Fruit fly (Drosophila melanogaster) whole organism, prepupa: Measurements from ENCODE around the gene FeCH.

Source experiments
- Blimp-1 ChIP-seq: fragments of 200-800 bp; sonication (Bioruptor generic); optimal IDR thresholded peaks from 3 replicates; lab custom pipeline; 2017; ENCODE audit warnings: missing biosample characterization, missing genetic modification characterization, mild to moderate bottlenecking, moderate library complexity, missing genetic modification reagents
- CG10669 ChIP-seq: fragments of 200-800 bp; sonication (Bioruptor generic); optimal IDR thresholded peaks from 3 replicates; lab custom pipeline; 2018; ENCODE audit warnings: missing biosample characterization, mild to moderate bottlenecking, missing genetic modification characterization, moderate library complexity
- CG11294 ChIP-seq: fragments of 200-800 bp; sonication (Bioruptor generic); IDR thresholded peaks from 2 replicates; pipeline ENCODE4 v1.3.6; 2022; ENCODE audit warnings: missing biosample characterization, missing genetic modification characterization
- CG11762 ChIP-seq: fragments of 200-800 bp; sonication (Bioruptor generic); optimal IDR thresholded peaks from 3 replicates; lab custom pipeline; 2016; ENCODE audit warnings: missing biosample characterization, missing genetic modification characterization; ENCODE audit not compliant: insufficient read depth
- CG15336 ChIP-seq: fragments of 200-800 bp; sonication (Bioruptor generic); IDR thresholded peaks from 2 replicates; pipeline ENCODE4 v1.3.6; 2022; ENCODE audit warnings: missing biosample characterization, missing genetic modification characterization
- CG16779 ChIP-seq: fragments of 200-800 bp; sonication (Bioruptor generic); optimal IDR thresholded peaks from 3 replicates; lab custom pipeline; 2017; ENCODE audit warnings: missing biosample characterization, mild to moderate bottlenecking, missing genetic modification characterization
- CG3032 ChIP-seq: fragments of 200-800 bp; optimal IDR thresholded peaks from 2 replicates; lab custom pipeline; 2019; ENCODE audit warnings: missing biosample characterization, mild to moderate bottlenecking, missing genetic modification characterization, moderate library complexity
- CG31627 ChIP-seq: fragments of 200-800 bp; sonication (Bioruptor generic); optimal IDR thresholded peaks from 3 replicates; lab custom pipeline; 2016; ENCODE audit warnings: missing biosample characterization, missing genetic modification characterization
- CG32006 ChIP-seq: fragments of 200-800 bp; sonication (Bioruptor generic); optimal IDR thresholded peaks from 3 replicates; lab custom pipeline; 2017; ENCODE audit warnings: missing biosample characterization, mild to moderate bottlenecking, missing genetic modification characterization
- CG3919 ChIP-seq: fragments of 200-800 bp; sonication (Bioruptor generic); optimal IDR thresholded peaks from 3 replicates; lab custom pipeline; 2016; ENCODE audit warnings: missing biosample characterization, missing genetic modification characterization
- CG6163 ChIP-seq: fragments of 200-800 bp; sonication (Bioruptor generic); IDR thresholded peaks from 3 replicates; pipeline ENCODE4 v1.3.6; 2022; ENCODE audit warnings: missing biosample characterization, missing genetic modification characterization
- CG6276 ChIP-seq: fragments of 200-800 bp; sonication (Bioruptor generic); optimal IDR thresholded peaks from 2 replicates; lab custom pipeline; 2017; ENCODE audit warnings: missing biosample characterization, mild to moderate bottlenecking, missing genetic modification characterization
- CG6854 ChIP-seq: fragments of 200-800 bp; sonication (Bioruptor generic); optimal IDR thresholded peaks from 2 replicates; lab custom pipeline; 2017; ENCODE audit warnings: missing biosample characterization, mild to moderate bottlenecking, missing genetic modification characterization
- CG7368 ChIP-seq: fragments of 200-800 bp; sonication (Bioruptor generic); optimal IDR thresholded peaks from 3 replicates; lab custom pipeline; 2016; ENCODE audit warnings: missing biosample characterization, missing genetic modification characterization
- CG8319 ChIP-seq: fragments of 200-800 bp; sonication (Bioruptor generic); optimal IDR thresholded peaks from 3 replicates; lab custom pipeline; 2016; ENCODE audit warnings: missing biosample characterization, missing genetic modification characterization
- CG8632 ChIP-seq: fragments of 200-800 bp; sonication (Bioruptor generic); optimal IDR thresholded peaks from 3 replicates; lab custom pipeline; 2016; ENCODE audit warnings: missing biosample characterization, missing genetic modification characterization
- Eip75B ChIP-seq: fragments of 200-800 bp; sonication (Bioruptor generic); optimal IDR thresholded peaks from 3 replicates; lab custom pipeline; 2016; ENCODE audit warnings: missing biosample characterization, missing genetic modification characterization
- Eip78C ChIP-seq: fragments of 200-800 bp; sonication (Bioruptor generic); peaks from one replicate; lab custom pipeline; 2016; ENCODE audit warnings: missing biosample characterization, missing genetic modification characterization
- Ets21C ChIP-seq: fragments of 200-800 bp; sonication (Bioruptor generic); optimal IDR thresholded peaks from 3 replicates; lab custom pipeline; 2016; ENCODE audit warnings: missing biosample characterization, missing genetic modification characterization
- Gug ChIP-seq: fragments of 200-800 bp; sonication (Bioruptor generic); IDR thresholded peaks from 2 replicates; pipeline ENCODE4 v1.3.6; 2022; ENCODE audit warnings: missing biosample characterization, missing genetic modification characterization
- Hr38 ChIP-seq: sonication (Bioruptor generic); optimal IDR thresholded peaks from 2 replicates; lab custom pipeline; 2016; ENCODE audit warnings: missing biosample characterization, missing genetic modification characterization
- Hr4 ChIP-seq: fragments of 200-800 bp; sonication (Bioruptor generic); optimal IDR thresholded peaks from 3 replicates; lab custom pipeline; 2016; ENCODE audit warnings: missing biosample characterization, missing genetic modification characterization
- Lpt ChIP-seq: fragments of 200-800 bp; sonication (Bioruptor generic); optimal IDR thresholded peaks from 3 replicates; lab custom pipeline; 2016; ENCODE audit warnings: missing biosample characterization, missing genetic modification characterization
- Met ChIP-seq: fragments of 200-800 bp; sonication (Bioruptor generic); optimal IDR thresholded peaks from 3 replicates; lab custom pipeline; 2016; ENCODE audit warnings: missing biosample characterization, missing genetic modification characterization
- OdsH ChIP-seq: fragments of 200-800 bp; sonication (Bioruptor generic); optimal IDR thresholded peaks from 3 replicates; lab custom pipeline; 2016; ENCODE audit warnings: missing biosample characterization, missing genetic modification characterization
- Smox ChIP-seq: fragments of 200-800 bp; sonication (Bioruptor generic); optimal IDR thresholded peaks from 3 replicates; lab custom pipeline; 2016; ENCODE audit warnings: missing biosample characterization, missing genetic modification characterization
- Sox15 ChIP-seq: fragments of 200-800 bp; sonication (Bioruptor generic); optimal IDR thresholded peaks from 3 replicates; lab custom pipeline; 2016; ENCODE audit warnings: missing biosample characterization, missing genetic modification characterization
- achi ChIP-seq: fragments of 200-800 bp; sonication (Bioruptor generic); optimal IDR thresholded peaks from 3 replicates; lab custom pipeline; 2016; ENCODE audit warnings: missing biosample characterization, missing genetic modification characterization
- cyc ChIP-seq: fragments of 200-800 bp; sonication (Bioruptor generic); optimal IDR thresholded peaks from 3 replicates; lab custom pipeline; 2016; ENCODE audit warnings: missing biosample characterization, missing genetic modification characterization
- dsx ChIP-seq: fragments of 200-800 bp; optimal IDR thresholded peaks from 3 replicates; lab custom pipeline; 2019; ENCODE audit warnings: missing biosample characterization, mild to moderate bottlenecking, missing genetic modification characterization, moderate library complexity; ENCODE audit not compliant: poor library complexity, severe bottlenecking
- esn ChIP-seq: fragments of 200-800 bp; sonication (Bioruptor generic); optimal IDR thresholded peaks from 2 replicates; lab custom pipeline; 2016; ENCODE audit warnings: missing biosample characterization, mild to moderate bottlenecking, missing genetic modification characterization, moderate library complexity
- fd59A ChIP-seq: fragments of 200-800 bp; sonication (Bioruptor generic); optimal IDR thresholded peaks from 2 replicates; lab custom pipeline; 2017; ENCODE audit warnings: missing biosample characterization, mild to moderate bottlenecking, missing genetic modification characterization, missing genetic modification reagents
- fd85E ChIP-seq: fragments of 200-800 bp; sonication (Bioruptor generic); optimal IDR thresholded peaks from 3 replicates; lab custom pipeline; 2016; ENCODE audit warnings: missing biosample characterization, missing genetic modification characterization
- net ChIP-seq: fragments of 200-800 bp; sonication (Bioruptor generic); optimal IDR thresholded peaks from 3 replicates; lab custom pipeline; 2016; ENCODE audit warnings: missing biosample characterization, missing genetic modification characterization
- spab ChIP-seq: fragments of 200-800 bp; sonication (Bioruptor generic); optimal IDR thresholded peaks from 2 replicates; lab custom pipeline; 2017; ENCODE audit warnings: missing biosample characterization, mild to moderate bottlenecking, missing genetic modification characterization, missing genetic modification reagents
- ss ChIP-seq, 2 experiments: fragments of 200-800 bp; sonication (Bioruptor generic); optimal IDR thresholded peaks; 2 replicates in 1 of 2; 3 replicates in 1 of 2; lab custom pipeline; 2017 to 2018; ENCODE audit warnings: mild to moderate bottlenecking in 2 of 2, missing biosample characterization in 2 of 2, missing genetic modification characterization in 2 of 2, moderate library complexity in 1 of 2
- svp ChIP-seq: fragments of 200-800 bp; sonication (Bioruptor generic); peaks from one replicate; lab custom pipeline; 2016; ENCODE audit warnings: missing biosample characterization, missing genetic modification characterization

The FeCH gene

DNA sequence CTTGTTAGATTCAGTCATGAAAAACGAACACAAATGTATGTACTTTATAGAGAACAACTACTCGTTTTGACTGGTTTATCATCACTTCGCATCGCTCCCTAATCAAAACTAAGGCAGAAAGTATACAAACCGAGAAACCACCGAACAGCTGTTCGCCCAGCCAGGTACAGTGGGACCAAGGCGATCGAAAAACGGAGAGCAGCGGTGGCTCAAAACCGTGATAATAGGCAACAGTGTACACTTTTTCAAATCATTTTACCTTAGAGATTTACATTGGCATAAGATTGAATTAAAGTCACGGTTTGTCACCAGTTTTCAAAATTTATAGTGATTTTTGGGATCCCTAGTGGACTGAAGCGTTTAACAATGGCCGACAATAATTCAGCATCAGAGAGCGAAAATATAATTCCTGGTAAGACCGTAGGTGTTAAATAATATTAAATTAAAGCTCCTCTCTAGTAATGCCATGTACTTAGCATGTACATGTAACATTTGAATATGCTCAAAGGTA is 6.8 kb downstream of the FeCH start, which contains the start of the genes CG42233 and CG1971 (continued):
- TF ChIP-seq Smox (GFP tag; lab: Kevin White, UChicago), result no peak
- TF ChIP-seq Lpt (GFP tag; lab: Kevin White, UChicago), result no peak
- TF ChIP-seq CG32006 (GFP tag; lab: Kevin White, UChicago), result no peak
- TF ChIP-seq Eip78C (GFP tag; lab: Kevin White, UChicago), result no peak
- peak; percentile 16 for TF ChIP-seq spab (GFP tag; lab: Kevin White, UChicago)
- TF ChIP-seq CG3919 (GFP tag; lab: Kevin White, UChicago), result no peak
- no peak for TF ChIP-seq Met (GFP tag; lab: Kevin White, UChicago)
- TF ChIP-seq CG8632 (GFP tag; lab: Kevin White, UChicago), result no peak
- peak; percentile 7 for TF ChIP-seq Sox15 (GFP tag; lab: Kevin White, UChicago)
- TF ChIP-seq fd85E (GFP tag; lab: Kevin White, UChicago), result no peak
- TF ChIP-seq achi, result no peak
- TF ChIP-seq CG15336, result peak; percentile 38; the same call in 1 of the 2 replicates
- TF ChIP-seq Gug (GFP tag; lab: Robert Waterston, UW), result 0 out of 2 replicates have a peak, but pooled peaks have one; percentile 20
- TF ChIP-seq svp (GFP tag; lab: Kevin White, UChicago), result peak; percentile 84
- no peak for TF ChIP-seq Eip75B (GFP tag; lab: Kevin White, UChicago)
- no peak for TF ChIP-seq fd59A (GFP tag; lab: Kevin White, UChicago)
- no peak for TF ChIP-seq OdsH (GFP tag; lab: Kevin White, UChicago)
- no peak for TF ChIP-seq esn
- peak; percentile 64 for TF ChIP-seq CG31627
- no peak for TF ChIP-seq Hr38 (GFP tag; lab: Kevin White, UChicago)
- TF ChIP-seq Ets21C (GFP tag; lab: Kevin White, UChicago), result no peak
- TF ChIP-seq net (GFP tag; lab: Kevin White, UChicago), result no peak
- TF ChIP-seq Hr4 (GFP tag; lab: Kevin White, UChicago), result no peak
- peak; percentile 7 for TF ChIP-seq CG11762 (GFP tag; lab: Kevin White, UChicago)
- TF ChIP-seq dsx (GFP tag; lab: Kevin White, UChicago), result no peak
- no peak for TF ChIP-seq CG3032 (tag; lab: Kevin White, UChicago)
- peak; percentile 27 for TF ChIP-seq CG8319 (GFP tag; lab: Kevin White, UChicago)
- no peak for TF ChIP-seq CG10669 (GFP tag; lab: Kevin White, UChicago)
- TF ChIP-seq CG6163, result peak; percentile 69; the same call in 2 of the 3 replicates
- TF ChIP-seq cyc, result no peak
- TF ChIP-seq ss (GFP tag; optimal IDR thresholded peaks at IDR 0.05; lab: Kevin White, UChicago), result no peak
- TF ChIP-seq CG6276 (GFP tag; lab: Kevin White, UChicago), result no peak
- TF ChIP-seq CG16779 (tag; lab: Kevin White, UChicago), result peak; percentile 11

DNA sequence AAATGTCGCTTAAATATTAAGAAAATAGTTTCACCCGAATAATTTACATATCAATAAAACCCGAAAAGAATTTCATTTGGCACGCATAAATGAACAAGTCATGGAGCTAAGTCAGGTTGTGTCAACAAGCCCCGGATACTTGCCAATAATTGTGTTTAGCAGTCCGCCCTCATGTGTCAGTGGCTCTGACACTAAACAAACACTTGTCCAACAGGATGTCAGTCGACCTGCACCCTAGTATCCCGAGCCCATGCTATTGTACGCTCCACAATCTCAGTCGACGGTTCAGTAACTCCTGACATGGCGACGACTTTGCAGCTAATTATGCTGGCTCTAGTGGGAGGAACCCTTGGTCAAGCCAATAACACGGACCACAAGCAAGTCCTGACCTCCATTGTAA is 11.4 kb downstream of the FeCH start, which contains the start of gene Ir100a:
Gene Ir100a, plus strand, starts transcription at position 301 of the 400 bp plus-strand sequence.
- TF ChIP-seq Blimp-1 (no peak), Eip75B (GFP tag; lab: Kevin White, UChicago) (no peak), Eip78C (GFP tag; lab: Kevin White, UChicago) (no peak), net (GFP tag; lab: Kevin White, UChicago) (no peak), CG8319 (GFP tag; lab: Kevin White, UChicago) (no peak), spab (GFP tag; lab: Kevin White, UChicago) (no peak), CG11294 (GFP tag; lab: Robert Waterston, UW) (no peak), svp (GFP tag; lab: Kevin White, UChicago) (no peak), OdsH (GFP tag; lab: Kevin White, UChicago) (no peak)

dm6 chr3R:31794457-31794856 is 17.6 kb downstream of the FeCH start:
- TF ChIP-seq CG3032 (tag; lab: Kevin White, UChicago) (no peak), CG11294 (GFP tag; lab: Robert Waterston, UW) (no peak), CG6854 (peak; percentile 52), svp (GFP tag; lab: Kevin White, UChicago) (peak; percentile 97), CG7368 (GFP tag; lab: Kevin White, UChicago) (no peak)
